Fruit fly (Drosophila melanogaster): ENCODE results near the gene Myo95E.

Myo95E gene

dm6 chr3R:24113070-24113385 lies 48.3 kb downstream of the Myo95E start, which contains the start of gene Root:
TSS of gene Root (plus strand) at chr3R:24113286.
- TF ChIP-seq Sox15 (GFP tag; optimal IDR thresholded peaks at IDR 0.05) = no peak
- TF ChIP-seq CG3032 (tag; optimal IDR thresholded peaks at IDR 0.05) = no peak
- no peak for TF ChIP-seq CG8632 (GFP tag; optimal IDR thresholded peaks at IDR 0.05)
- no peak for TF ChIP-seq net (GFP tag; optimal IDR thresholded peaks at IDR 0.05)

- TF ChIP-seq topi (GFP tag; optimal IDR thresholded peaks at IDR 0.05) (peak; percentile 73), pdm3 (GFP tag; optimal IDR thresholded peaks at IDR 0.05) (peak; percentile 65), Gug (GFP tag; IDR thresholded peaks at IDR 0.05) (peak; percentile 44), CG6808 (GFP tag; optimal IDR thresholded peaks at IDR 0.05) (peak; percentile 24), CG6792 (GFP tag; optimal IDR thresholded peaks at IDR 0.05) (peak; percentile 56), CG6163 (GFP tag; IDR thresholded peaks at IDR 0.05) (peak; percentile 60; the same call in 2 of the 3 replicates), Eip78C (GFP tag) (peak; percentile 91), salr (GFP tag; optimal IDR thresholded peaks at IDR 0.05) (peak in 1 of 2 experiments; percentile 5), CG1621 (tag; optimal IDR thresholded peaks at IDR 0.05) (no peak), CG3032 (tag; optimal IDR thresholded peaks at IDR 0.05) (peak; percentile 60), lz (GFP tag; optimal IDR thresholded peaks at IDR 0.05) (peak; percentile 53), Hr39 (GFP tag; optimal IDR thresholded peaks at IDR 0.05) (peak; percentile 67), CG6276 (GFP tag; optimal IDR thresholded peaks at IDR 0.05) (peak; percentile 68), Sox15 (GFP tag; optimal IDR thresholded peaks at IDR 0.05) (peak; percentile 25), Eip93F (GFP tag; optimal IDR thresholded peaks at IDR 0.05) (peak; percentile 60), net (GFP tag; optimal IDR thresholded peaks at IDR 0.05) (peak; percentile 72), Blimp-1 (GFP tag; optimal IDR thresholded peaks at IDR 0.05) (peak; percentile 18), CG11902 (GFP tag; optimal IDR thresholded peaks at IDR 0.05) (no peak), CG11294 (GFP tag; IDR thresholded peaks at IDR 0.05) (peak; percentile 62), CG34406 (GFP tag; optimal IDR thresholded peaks at IDR 0.05) (peak; percentile 66), Lpt (GFP tag; optimal IDR thresholded peaks at IDR 0.05) (peak; percentile 33), CG10669 (GFP tag; optimal IDR thresholded peaks at IDR 0.05) (peak; percentile 33), Sox14 (GFP tag; optimal IDR thresholded peaks at IDR 0.05) (peak; percentile 41), CG11762 (GFP tag; optimal IDR thresholded peaks at IDR 0.05; ENCODE audit: insufficient read depth) (peak; percentile 53), Smox (GFP tag; optimal IDR thresholded peaks at IDR 0.05) (peak; percentile 65), fkh (GFP tag; optimal IDR thresholded peaks at IDR 0.05) (peak; percentile 6), Ets21C (GFP tag; optimal IDR thresholded peaks at IDR 0.05) (peak; percentile 37), fd59A (GFP tag; optimal IDR thresholded peaks at IDR 0.05) (no peak), Hr4 (GFP tag; optimal IDR thresholded peaks at IDR 0.05) (peak; percentile 71), dsx (GFP tag; optimal IDR thresholded peaks at IDR 0.05; ENCODE audit: poor library complexity, severe bottlenecking) (peak; percentile 81), Hr38 (GFP tag; optimal IDR thresholded peaks at IDR 0.05) (no peak), CG7368 (GFP tag; optimal IDR thresholded peaks at IDR 0.05) (peak; percentile 57), svp (GFP tag) (peak; percentile 66), vri (GFP tag; optimal IDR thresholded peaks at IDR 0.05) (peak; percentile 65), dac (GFP tag; optimal IDR thresholded peaks at IDR 0.05) (peak; percentile 25), Eip75B (GFP tag; optimal IDR thresholded peaks at IDR 0.05) (peak; percentile 51), spab (GFP tag; optimal IDR thresholded peaks at IDR 0.05) (no peak), CG8632 (GFP tag; optimal IDR thresholded peaks at IDR 0.05) (peak; percentile 62), CG4318 (GFP tag; optimal IDR thresholded peaks at IDR 0.05) (peak; percentile 43), CG32006 (GFP tag; optimal IDR thresholded peaks at IDR 0.05) (peak; percentile 66), CG8119 (GFP tag; IDR thresholded peaks at IDR 0.05) (peak; percentile 78; the same call in 2 of the 3 replicates), CG16779 (tag; optimal IDR thresholded peaks at IDR 0.05) (peak; percentile 35), Ets96B (tag; optimal IDR thresholded peaks at IDR 0.05) (peak; percentile 48), CG9139 (GFP tag; optimal IDR thresholded peaks at IDR 0.05) (no peak), OdsH (GFP tag; optimal IDR thresholded peaks at IDR 0.05) (peak; percentile 76), Met (GFP tag; optimal IDR thresholded peaks at IDR 0.05) (peak; percentile 71), CG6854 (GFP tag; optimal IDR thresholded peaks at IDR 0.05) (peak; percentile 69)
Measured at dm6 chr3R:24112320-24113069, 48.8 kb downstream of the Myo95E start, which contains the start of gene CG13605. TSS of gene CG13605 (minus strand) at chr3R:24112389.

All from whole organism, prepupa.